Worm (Caenorhabditis elegans) whole organism, L1 larva: Measurements from ENCODE around the gene sri-7.

ENCODE experiments used
- C16A3.4 ChIP-seq: fragments of 150-350 bp; optimal IDR thresholded peaks from 2 replicates; lab custom pipeline; 2014; ENCODE audit warnings: missing biosample characterization, missing genetic modification characterization
- ceh-82 ChIP-seq, 3 experiments: fragments of 150-350 bp in 1 of 3; sonication (generic microtip) in 2 of 3; optimal IDR thresholded peaks; 2 replicates each; lab custom pipeline; 2014 to 2017; ENCODE audit warnings: missing biosample characterization in 3 of 3, missing genetic modification characterization in 3 of 3
- ceh-90 ChIP-seq: sonication (generic microtip); optimal IDR thresholded peaks from 2 replicates; lab custom pipeline; 2016; ENCODE audit warnings: missing genetic modification characterization, missing compliant biosample characterization
- elt-3 ChIP-seq, 6 experiments: fragments of 150-350 bp in 1 of 6; sonication (generic microtip); optimal IDR thresholded peaks; 2 replicates each; lab custom pipeline; 2017 to 2018; ENCODE audit warnings: missing biosample characterization in 6 of 6, missing genetic modification characterization in 6 of 6, inconsistent platforms in 1 of 6
- fkh-10 ChIP-seq: sonication (generic microtip); optimal IDR thresholded peaks from 2 replicates; lab custom pipeline; 2017; ENCODE audit warnings: missing biosample characterization, missing genetic modification reagents, missing genetic modification characterization
- lin-13 ChIP-seq: fragments of 150-350 bp; optimal IDR thresholded peaks from 2 replicates; lab custom pipeline; 2014; ENCODE audit warnings: missing biosample characterization, missing genetic modification reagents, missing genetic modification characterization
- lin-15B ChIP-seq: fragments of 150-350 bp; sonication (generic microtip); optimal IDR thresholded peaks from 3 replicates; lab custom pipeline; 2014; ENCODE audit warnings: missing biosample characterization, missing genetic modification characterization
- lin-39 ChIP-seq: fragments of 150-350 bp; optimal IDR thresholded peaks from 2 replicates; lab custom pipeline; 2014; ENCODE audit warnings: missing biosample characterization, missing genetic modification reagents, missing genetic modification characterization
- mef-2 ChIP-seq: fragments of 150-350 bp; optimal IDR thresholded peaks from 2 replicates; lab custom pipeline; 2014; ENCODE audit warnings: missing biosample characterization, missing genetic modification characterization
- mep-1 ChIP-seq: fragments of 150-350 bp; optimal IDR thresholded peaks from 2 replicates; lab custom pipeline; 2014; ENCODE audit warnings: missing biosample characterization, missing genetic modification characterization
- nhr-47 ChIP-seq: sonication (generic microtip); optimal IDR thresholded peaks from 2 replicates; lab custom pipeline; 2016; ENCODE audit warnings: mild to moderate bottlenecking, missing genetic modification characterization, moderate library complexity, missing compliant biosample characterization
- nhr-85 ChIP-seq: sonication (generic microtip); peaks from one replicate; lab custom pipeline; 2016; ENCODE audit warnings: missing genetic modification characterization, inconsistent platforms, missing compliant biosample characterization
- rnt-1 ChIP-seq: sonication (generic microtip); optimal IDR thresholded peaks from 2 replicates; lab custom pipeline; 2016; ENCODE audit warnings: mild to moderate bottlenecking, missing genetic modification characterization, moderate library complexity, missing compliant biosample characterization
- snpc-4 ChIP-seq: fragments of 150-350 bp; optimal IDR thresholded peaks from 2 replicates; lab custom pipeline; 2014; ENCODE audit warnings: missing biosample characterization, missing genetic modification characterization
- snu-23 ChIP-seq: sonication (generic microtip); optimal IDR thresholded peaks from 2 replicates; lab custom pipeline; 2016; ENCODE audit warnings: missing genetic modification characterization, missing compliant biosample characterization
- sup-37 ChIP-seq: fragments of 200-800 bp; sonication (Bioruptor generic); optimal IDR thresholded peaks from 2 replicates; lab custom pipeline; 2018; ENCODE audit warnings: mild to moderate bottlenecking, missing genetic modification characterization, missing compliant biosample characterization
- tlp-1 ChIP-seq: fragments of 150-350 bp; optimal IDR thresholded peaks from 2 replicates; lab custom pipeline; 2014; ENCODE audit warnings: missing biosample characterization, missing genetic modification characterization
- unc-62 ChIP-seq: fragments of 150-350 bp; optimal IDR thresholded peaks from 2 replicates; lab custom pipeline; 2014; ENCODE audit warnings: missing biosample characterization, missing genetic modification reagents, missing genetic modification characterization
- zag-1 ChIP-seq: fragments of 150-350 bp; optimal IDR thresholded peaks from 2 replicates; lab custom pipeline; 2014; ENCODE audit warnings: missing biosample characterization, missing genetic modification characterization

Gene sri-7

DNA sequence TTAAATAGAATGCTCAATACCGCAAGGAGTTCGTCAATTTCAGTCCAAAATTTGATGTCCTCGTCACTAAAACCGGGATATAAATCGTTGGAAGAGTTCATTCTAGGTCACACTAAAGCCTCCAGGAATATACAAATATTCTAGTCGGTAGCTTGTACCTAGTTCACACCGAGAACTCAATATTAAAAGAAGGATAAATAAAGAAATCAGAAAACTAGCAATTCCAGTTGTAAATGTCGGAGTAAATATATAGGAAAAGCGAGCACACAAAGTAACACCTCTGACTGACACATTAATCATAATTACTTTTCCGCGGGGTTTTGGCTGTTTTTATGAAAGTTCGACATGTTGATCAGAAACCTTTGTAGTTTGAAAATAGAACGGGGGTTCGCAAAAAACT, 51.3 kb downstream of the sri-7 start, which contains the start of gene srw-33:
Gene srw-33, minus strand, starts transcription at position 101 of the 400 bp plus-strand sequence.
- TF ChIP-seq mef-2 (tag; lab: Kevin White, UChicago) (no peak), lin-13 (GFP tag; lab: Kevin White, UChicago) (no peak), zag-1 (tag; lab: Kevin White, UChicago) (no peak), ceh-82 (tag; optimal IDR thresholded peaks at IDR 0.05; lab: Kevin White, UChicago) (no peak), elt-3 (tag; optimal IDR thresholded peaks at IDR 0.05; lab: Kevin White, UChicago) (no peak), C16A3.4 (no peak), snpc-4 (no peak), fkh-10 (GFP tag; lab: Kevin White, UChicago) (no peak), snu-23 (no peak), mep-1 (tag; lab: Kevin White, UChicago) (no peak), nhr-47 (tag; lab: Kevin White, UChicago) (no peak), sup-37 (no peak), lin-15B (tag; lab: Kevin White, UChicago) (no peak), unc-62 (GFP tag; lab: Kevin White, UChicago) (no peak), ceh-90 (tag; lab: Kevin White, UChicago) (no peak), tlp-1 (no peak), rnt-1 (tag; lab: Kevin White, UChicago) (no peak), nhr-85 (tag; lab: Kevin White, UChicago) (no peak), lin-39 (tag; lab: Kevin White, UChicago) (no peak)
- TF ChIP-seq, all 84 proteins: peak for 0
